Worm (Caenorhabditis elegans) whole organism, mixed stage, embryonic: ENCODE measurements around the gene B0432.8.

Source experiments
- lin-13 ChIP-seq: fragments of 150-350 bp; optimal IDR thresholded peaks from 2 replicates; lab custom pipeline; 2014; ENCODE audit warnings: missing biosample characterization, missing genetic modification characterization
- unc-39 ChIP-seq: fragments of 150-350 bp; optimal IDR thresholded peaks from 2 replicates; lab custom pipeline; 2014; ENCODE audit warnings: missing biosample characterization, missing genetic modification characterization

ce11 chrII:307154-307553 is 28.6 kb upstream of the B0432.8 start, which contains the start of gene K01A2.4:
- TF ChIP-seq unc-39 (tag; lab: Kevin White, UChicago) = no peak
- no peak for TF ChIP-seq lin-13
